Fruit fly (Drosophila melanogaster): ENCODE results near the gene CG11035.

CG11035 gene

dm6 chr3R:8037896-8038295, 5.1 kb upstream of the CG11035 start (continued):
- TF ChIP-seq exex (tag; optimal IDR thresholded peaks at IDR 0.05) = no peak
- TF ChIP-seq gcm2 (GFP tag; optimal IDR thresholded peaks at IDR 0.05) = no peak
- peak; percentile 81 for TF ChIP-seq Drgx (GFP tag; IDR thresholded peaks at IDR 0.05)
- TF ChIP-seq Fer2 (tag; optimal IDR thresholded peaks at IDR 0.05) = no peak
- no peak for TF ChIP-seq gt (GFP tag; IDR thresholded peaks at IDR 0.05)
- no peak for TF ChIP-seq Hand (GFP tag; optimal IDR thresholded peaks at IDR 0.05)
- TF ChIP-seq CG16813 (GFP tag; IDR thresholded peaks at IDR 0.05; ENCODE audit: partially characterized antibody) = no peak
- no peak for TF ChIP-seq CG18619 (GFP tag; optimal IDR thresholded peaks at IDR 0.05)
- no peak for TF ChIP-seq CG4404 (GFP tag; IDR thresholded peaks at IDR 0.05)
- peak; percentile 60 for TF ChIP-seq CG10979 (tag; optimal IDR thresholded peaks at IDR 0.05)
- TF ChIP-seq CG7928 (GFP tag; optimal IDR thresholded peaks at IDR 0.05) = no peak
- TF ChIP-seq CG4424 (GFP tag; optimal IDR thresholded peaks at IDR 0.05) = no peak
- TF ChIP-seq Ptx1 (GFP tag; IDR thresholded peaks at IDR 0.05) = peak; percentile 33; the same call in 1 of the 2 replicates
- no peak for TF ChIP-seq HmgZ (tag; optimal IDR thresholded peaks at IDR 0.05)
- TF ChIP-seq CG5953 (GFP tag; IDR thresholded peaks at IDR 0.05) = no peak
- no peak for TF ChIP-seq lola (GFP tag; optimal IDR thresholded peaks at IDR 0.05)
- TF ChIP-seq maf-S (GFP tag; optimal IDR thresholded peaks at IDR 0.05) = no peak
- TF ChIP-seq sima (GFP tag; optimal IDR thresholded peaks at IDR 0.05) = no peak
- TF ChIP-seq lbe (GFP tag; optimal IDR thresholded peaks at IDR 0.05) = no peak
- no peak for TF ChIP-seq CG7357 (GFP tag; IDR thresholded peaks at IDR 0.05)
- no peak for TF ChIP-seq trh (GFP tag; optimal IDR thresholded peaks at IDR 0.05)
- TF ChIP-seq kni (GFP tag; optimal IDR thresholded peaks at IDR 0.05) = no peak
- no peak for TF ChIP-seq org-1 (GFP tag; optimal IDR thresholded peaks at IDR 0.05)
- TF ChIP-seq Bteb2 (GFP tag; optimal IDR thresholded peaks at IDR 0.05) = no peak
- no peak for TF ChIP-seq stc (GFP tag; IDR thresholded peaks at IDR 0.05)
- no peak for TF ChIP-seq CG15696 (tag; optimal IDR thresholded peaks at IDR 0.05)
- TF ChIP-seq CG32772 (GFP tag; IDR thresholded peaks at IDR 0.05) = peak; percentile 50
- no peak for TF ChIP-seq Rfx (GFP tag; IDR thresholded peaks at IDR 0.05)
- no peak for TF ChIP-seq zen2 (GFP tag; IDR thresholded peaks at IDR 0.05; ENCODE audit: partially characterized antibody)
- TF ChIP-seq CG8388 (GFP tag; optimal IDR thresholded peaks at IDR 0.05) = peak; percentile 27
- no peak for TF ChIP-seq Sox100B (GFP tag; optimal IDR thresholded peaks at IDR 0.05)
- TF ChIP-seq CG12219 (GFP tag; optimal IDR thresholded peaks at IDR 0.05) = no peak
- no peak for TF ChIP-seq Xbp1 (GFP tag; optimal IDR thresholded peaks at IDR 0.05)
- no peak for TF ChIP-seq al (GFP tag; IDR thresholded peaks at IDR 0.05)
- no peak for TF ChIP-seq CG15011 (GFP tag; optimal IDR thresholded peaks at IDR 0.05)
- TF ChIP-seq CG12744 (GFP tag; optimal IDR thresholded peaks at IDR 0.05) = no peak
- TF ChIP-seq CG13775 (GFP tag; optimal IDR thresholded peaks at IDR 0.05) = no peak
- peak; percentile 11 for TF ChIP-seq az2 (GFP tag; optimal IDR thresholded peaks at IDR 0.05)
- no peak for TF ChIP-seq run (tag; optimal IDR thresholded peaks at IDR 0.05)
- no peak for TF ChIP-seq CG7271 (tag; optimal IDR thresholded peaks at IDR 0.05)
- no peak for TF ChIP-seq Camta (GFP tag; optimal IDR thresholded peaks at IDR 0.05)
- no peak for TF ChIP-seq pros (GFP tag; optimal IDR thresholded peaks at IDR 0.05)
- TF ChIP-seq ato (GFP tag; IDR thresholded peaks at IDR 0.05; ENCODE audit: partially characterized antibody) = no peak
- TF ChIP-seq CG7987 (GFP tag; optimal IDR thresholded peaks at IDR 0.05) = no peak
- TF ChIP-seq Blimp-1 (GFP tag; optimal IDR thresholded peaks at IDR 0.05) = peak; percentile 77
- TF ChIP-seq CkIIα-i1 (GFP tag; IDR thresholded peaks at IDR 0.05) = no peak
- TF ChIP-seq Vsx1 (GFP tag; optimal IDR thresholded peaks at IDR 0.05) = no peak
- TF ChIP-seq seq (GFP tag; IDR thresholded peaks at IDR 0.05) = no peak
- TF ChIP-seq CG9817 (tag; optimal IDR thresholded peaks at IDR 0.05) = no peak
- peak; percentile 15 for TF ChIP-seq tin (GFP tag; optimal IDR thresholded peaks at IDR 0.05)
- TF ChIP-seq ro (GFP tag; IDR thresholded peaks at IDR 0.05) = no peak
